Fruit fly (Drosophila melanogaster) whole organism, pupa: ENCODE data around the gene Nrd1.

Experiments used
- CG10348 ChIP-seq: fragments of 200-800 bp; sonication (Bioruptor generic); IDR thresholded peaks from 2 replicates; pipeline ENCODE4 v1.3.6; 2022; ENCODE audit warnings: missing biosample characterization, missing genetic modification characterization
- CG12605 ChIP-seq: fragments of 200-800 bp; sonication (Bioruptor generic); IDR thresholded peaks from 2 replicates; pipeline ENCODE4 v1.3.6; 2022; ENCODE audit warnings: missing biosample characterization, missing genetic modification characterization
- CG13204 ChIP-seq: fragments of 200-800 bp; sonication (Bioruptor generic); optimal IDR thresholded peaks from 2 replicates; lab custom pipeline; 2018; ENCODE audit warnings: missing biosample characterization, mild to moderate bottlenecking, missing genetic modification characterization, moderate library complexity
- CG14655 ChIP-seq: fragments of 200-800 bp; sonication (Bioruptor generic); optimal IDR thresholded peaks from 3 replicates; lab custom pipeline; 2017; ENCODE audit warnings: mild to moderate bottlenecking, missing biosample characterization, missing genetic modification reagents, missing genetic modification characterization
- CG15710 ChIP-seq: fragments of 200-800 bp; sonication (Bioruptor generic); optimal IDR thresholded peaks from 2 replicates; lab custom pipeline; 2018; ENCODE audit warnings: missing biosample characterization, mild to moderate bottlenecking, missing genetic modification characterization, moderate library complexity
- CG17806 ChIP-seq: fragments of 200-800 bp; sonication (Bioruptor generic); optimal IDR thresholded peaks from 2 replicates; lab custom pipeline; 2018; ENCODE audit warnings: missing biosample characterization, mild to moderate bottlenecking, missing genetic modification characterization, moderate library complexity
- CG32121 ChIP-seq: fragments of 200-800 bp; sonication (Bioruptor generic); IDR thresholded peaks from 2 replicates; pipeline ENCODE4 v1.3.6; 2022; ENCODE audit warnings: missing biosample characterization, missing genetic modification characterization
- CG34367 ChIP-seq: fragments of 200-800 bp; sonication (Bioruptor generic); optimal IDR thresholded peaks from 2 replicates; lab custom pipeline; 2018; ENCODE audit warnings: missing biosample characterization, mild to moderate bottlenecking, missing genetic modification characterization
- CG4496 ChIP-seq: fragments of 200-800 bp; sonication (Bioruptor generic); IDR thresholded peaks from 3 replicates; pipeline ENCODE4 v1.3.6; 2022; ENCODE audit warnings: missing biosample characterization, missing genetic modification characterization
- CG8159 ChIP-seq: fragments of 200-800 bp; sonication (Bioruptor generic); optimal IDR thresholded peaks from 3 replicates; lab custom pipeline; 2018; ENCODE audit warnings: missing biosample characterization, mild to moderate bottlenecking, missing genetic modification characterization, moderate library complexity
- CG8301 ChIP-seq: fragments of 200-800 bp; sonication (Bioruptor generic); optimal IDR thresholded peaks from 2 replicates; lab custom pipeline; 2018; ENCODE audit warnings: missing biosample characterization, mild to moderate bottlenecking, missing genetic modification characterization
- CG9948 ChIP-seq: fragments of 200-800 bp; sonication (Bioruptor generic); optimal IDR thresholded peaks from 2 replicates; lab custom pipeline; 2018; ENCODE audit warnings: missing biosample characterization, mild to moderate bottlenecking, missing genetic modification characterization, moderate library complexity
- D1 ChIP-seq: fragments of 200-800 bp; sonication (Bioruptor generic); optimal IDR thresholded peaks from 2 replicates; lab custom pipeline; 2018; ENCODE audit warnings: missing biosample characterization, mild to moderate bottlenecking, missing genetic modification characterization, moderate library complexity
- EcR ChIP-seq: fragments of 200-800 bp; sonication (Bioruptor generic); optimal IDR thresholded peaks from 3 replicates; lab custom pipeline; 2019; ENCODE audit warnings: missing biosample characterization, missing genetic modification characterization, mild to moderate bottlenecking, moderate library complexity, missing genetic modification reagents
- Ets98B ChIP-seq: fragments of 200-800 bp; sonication (Bioruptor generic); IDR thresholded peaks from 2 replicates; pipeline ENCODE4 v1.3.6; 2022; ENCODE audit warnings: missing biosample characterization, missing genetic modification characterization
- Pif1A ChIP-seq: fragments of 200-800 bp; sonication (Bioruptor generic); optimal IDR thresholded peaks from 3 replicates; lab custom pipeline; 2016; ENCODE audit warnings: missing biosample characterization, missing genetic modification characterization
- Pif1B ChIP-seq: fragments of 200-800 bp; sonication (Bioruptor generic); optimal IDR thresholded peaks from 3 replicates; lab custom pipeline; 2016; ENCODE audit warnings: missing biosample characterization, missing genetic modification characterization
- Snoo ChIP-seq: fragments of 200-800 bp; sonication (Bioruptor generic); optimal IDR thresholded peaks from 3 replicates; lab custom pipeline; 2017; ENCODE audit warnings: missing biosample characterization, mild to moderate bottlenecking, missing genetic modification characterization, inconsistent platforms
- fd96Ca ChIP-seq: fragments of 200-800 bp; sonication (Bioruptor generic); IDR thresholded peaks from 3 replicates; pipeline ENCODE4 v1.3.6; 2022; ENCODE audit warnings: missing biosample characterization, missing genetic modification characterization
- gl ChIP-seq: fragments of 200-800 bp; sonication (Bioruptor generic); optimal IDR thresholded peaks from 2 replicates; lab custom pipeline; 2018; ENCODE audit warnings: missing biosample characterization, mild to moderate bottlenecking, missing genetic modification characterization
- rn ChIP-seq: fragments of 200-800 bp; sonication (Bioruptor generic); IDR thresholded peaks from 2 replicates; pipeline ENCODE4 v1.3.6; 2022; ENCODE audit warnings: missing biosample characterization, missing genetic modification characterization

Nrd1 gene

DNA sequence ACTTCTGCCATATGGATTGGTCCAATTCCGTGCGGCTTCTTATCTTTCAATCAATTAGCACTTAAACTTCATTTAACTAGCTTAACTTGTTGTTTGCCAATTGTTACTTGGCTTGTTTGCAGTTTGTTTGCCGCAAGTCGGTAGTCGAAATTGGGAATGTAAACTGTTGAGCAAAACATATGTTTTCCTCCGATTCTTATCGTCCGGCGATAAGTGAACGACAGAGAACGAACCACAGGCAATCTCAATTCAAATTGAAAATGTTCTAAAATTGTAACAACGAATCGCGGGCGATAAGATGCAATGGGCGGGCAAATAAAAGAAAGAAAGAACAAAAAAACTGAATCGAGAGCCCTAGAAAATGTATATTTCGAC is 10.3 kb downstream of the Nrd1 start:
- no peak for TF ChIP-seq CG17806 (tag; lab: Kevin White, UChicago)
- no peak for TF ChIP-seq CG13204
- no peak for TF ChIP-seq gl
- no peak for TF ChIP-seq CG4496
- no peak for TF ChIP-seq Pif1B (GFP tag; lab: Kevin White, UChicago)
- TF ChIP-seq Pif1A (GFP tag; lab: Kevin White, UChicago), result no peak
- no peak for TF ChIP-seq CG12605
- TF ChIP-seq CG15710 (tag; lab: Kevin White, UChicago), result no peak
- no peak for TF ChIP-seq fd96Ca (GFP tag; lab: Robert Waterston, UW)
- TF ChIP-seq CG32121, result no peak
- TF ChIP-seq CG8301 (tag; lab: Kevin White, UChicago), result no peak
- TF ChIP-seq CG14655 (GFP tag; lab: Kevin White, UChicago), result no peak
- no peak for TF ChIP-seq CG8159 (tag; lab: Kevin White, UChicago)
- no peak for TF ChIP-seq rn (GFP tag; lab: Robert Waterston, UW)
- no peak for TF ChIP-seq Snoo

DNA sequence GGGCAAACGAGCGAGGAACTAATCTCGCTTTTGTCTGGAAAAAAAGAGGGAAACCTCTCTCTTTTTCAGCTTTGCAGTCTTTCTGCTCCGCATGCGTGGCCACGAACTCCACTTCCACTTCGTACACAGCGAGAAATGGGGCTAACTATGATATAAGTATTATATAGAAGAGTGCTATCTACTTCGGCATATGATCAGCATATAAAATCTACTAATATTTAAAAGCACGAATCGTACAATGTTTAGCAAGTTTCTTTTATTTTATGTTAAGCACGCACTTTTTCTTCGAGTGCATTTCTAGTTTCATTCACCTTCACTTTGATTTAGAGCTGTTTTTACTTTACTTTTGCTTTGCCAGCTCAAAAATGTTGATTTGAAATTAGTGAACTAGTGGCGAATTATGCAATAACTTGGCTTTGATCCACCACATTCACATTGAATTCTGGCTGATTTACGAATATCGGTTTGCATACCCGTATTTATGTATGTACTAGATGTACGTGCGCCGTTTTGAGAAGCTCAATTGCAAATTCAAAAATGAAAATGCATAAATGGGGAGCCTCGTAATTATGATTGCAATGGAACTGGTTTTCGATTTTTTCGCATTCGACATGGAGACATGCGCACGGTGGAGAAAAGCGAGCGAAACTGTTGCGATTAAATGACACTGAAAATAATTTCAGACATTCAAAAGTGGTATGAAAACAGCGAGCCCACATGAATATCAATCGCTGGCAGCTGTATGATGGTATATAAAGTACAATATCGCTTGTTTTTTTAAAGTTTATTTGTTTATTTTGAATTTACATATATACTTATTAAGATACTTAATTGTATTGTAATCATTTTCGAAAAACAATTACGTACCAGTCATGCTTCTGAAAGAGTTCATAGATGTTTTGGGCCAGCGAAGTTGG is 10.9 kb downstream of the Nrd1 start:
- TF ChIP-seq CG4496 (peak; percentile 98), CG12605 (peak; percentile 97), rn (GFP tag; lab: Robert Waterston, UW) (peak; percentile 91), gl (peak; percentile 81), EcR (GFP tag; lab: Kevin White, UChicago) (peak; percentile 89), D1 (tag; lab: Kevin White, UChicago) (peak; percentile 60), CG9948 (peak; percentile 89), Pif1B (GFP tag; lab: Kevin White, UChicago) (peak; percentile 93), Pif1A (GFP tag; lab: Kevin White, UChicago) (peak; percentile 94), CG34367 (tag; lab: Kevin White, UChicago) (peak; percentile 90), CG14655 (GFP tag; lab: Kevin White, UChicago) (peak; percentile 92), Ets98B (GFP tag; lab: Robert Waterston, UW) (peak; percentile 97), CG32121 (peak; percentile 96), CG10348 (GFP tag; lab: Robert Waterston, UW) (peak; percentile 86), CG15710 (tag; lab: Kevin White, UChicago) (peak; percentile 91), fd96Ca (GFP tag; lab: Robert Waterston, UW) (peak; percentile 94), CG8159 (tag; lab: Kevin White, UChicago) (peak; percentile 91), CG8301 (tag; lab: Kevin White, UChicago) (peak; percentile 90), CG17806 (tag; lab: Kevin White, UChicago) (peak; percentile 92), CG13204 (peak; percentile 86), Snoo (peak; percentile 84)

- TF ChIP-seq EcR (GFP tag; lab: Kevin White, UChicago), result no peak
- no peak for TF ChIP-seq fd96Ca (GFP tag; lab: Robert Waterston, UW)
- TF ChIP-seq CG8301 (tag; lab: Kevin White, UChicago), result peak; percentile 10
- TF ChIP-seq CG12605, result 0 out of 2 replicates have a peak, but pooled peaks have one; percentile 24
These were observed 11.8 kb downstream of the Nrd1 start for dm6 chrX:11856867-11857266.

DNA sequence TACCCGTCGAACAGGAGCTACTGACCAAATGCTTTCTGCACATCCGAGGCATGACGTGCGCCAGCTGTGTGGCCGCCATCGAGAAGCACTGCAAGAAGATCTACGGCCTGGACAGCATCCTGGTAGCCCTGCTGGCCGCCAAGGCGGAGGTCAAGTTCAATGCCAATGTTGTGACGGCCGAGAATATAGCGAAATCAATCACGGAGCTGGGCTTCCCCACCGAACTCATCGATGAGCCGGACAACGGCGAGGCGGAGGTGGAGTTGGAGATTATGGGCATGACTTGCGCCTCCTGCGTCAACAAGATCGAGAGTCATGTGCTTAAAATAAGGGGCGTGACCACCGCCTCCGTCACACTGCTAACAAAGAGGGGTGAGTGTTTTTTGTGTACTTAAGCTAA is 12.7 kb downstream of the Nrd1 start:
- no peak for TF ChIP-seq Pif1A (GFP tag; lab: Kevin White, UChicago)

DNA sequence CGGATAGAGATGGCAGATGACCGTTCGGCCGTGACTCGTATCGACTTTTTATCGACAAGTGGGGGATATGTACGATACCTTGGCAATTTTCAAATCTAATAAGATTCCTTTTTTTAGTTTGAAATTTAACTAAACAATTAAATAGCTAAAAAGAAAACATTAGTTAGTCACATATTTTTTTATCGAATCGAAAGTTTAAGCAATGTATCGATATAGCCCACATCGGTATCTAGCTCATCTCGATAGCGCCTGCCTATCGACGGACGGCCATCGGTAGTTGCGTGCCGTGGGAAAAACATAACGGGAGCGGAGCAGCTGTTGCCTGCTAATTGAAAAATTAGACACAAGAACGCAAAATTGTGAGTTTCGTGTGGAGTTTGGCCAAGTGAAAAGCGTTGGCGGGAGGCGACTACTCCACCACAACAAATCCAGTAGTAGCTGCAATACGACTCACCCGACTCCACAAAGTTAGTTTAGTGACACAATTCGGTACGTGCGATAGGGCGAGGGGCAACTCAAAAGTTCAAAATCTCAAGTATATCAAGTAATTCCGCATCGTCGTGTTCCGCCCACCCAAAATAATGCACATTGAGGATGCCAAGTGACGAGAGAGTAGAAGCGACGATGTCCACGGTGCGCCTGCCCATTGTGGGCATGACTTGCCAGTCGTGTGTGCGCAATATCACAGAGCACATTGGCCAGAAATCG is 13.8 kb downstream of the Nrd1 start, which contains the start of the genes CG10347 and ATP7:
CG10347 (minus strand) TSS at position 174 of the 708 bp plus-strand sequence.
ATP7 (plus strand) TSS at position 265 of the 708 bp plus-strand sequence.
- TF ChIP-seq Snoo (peak; percentile 2), Pif1A (GFP tag; lab: Kevin White, UChicago) (peak; percentile 27), CG32121 (0 out of 2 replicates have a peak, but pooled peaks have one; percentile 7), CG4496 (no peak)

- TF ChIP-seq CG12605 (no peak), CG15710 (tag; lab: Kevin White, UChicago) (peak; percentile 13), Snoo (peak; percentile 33), fd96Ca (GFP tag; lab: Robert Waterston, UW) (peak; percentile 18; the same call in 1 of the 3 replicates), CG4496 (peak; percentile 43; the same call in 2 of the 3 replicates), rn (GFP tag; lab: Robert Waterston, UW) (no peak), Ets98B (GFP tag; lab: Robert Waterston, UW) (peak; percentile 39; the same call in 1 of the 2 replicates)
These were observed 16.4 kb downstream of the Nrd1 start, which contains the start of gene p24-1 for dm6 chrX:11852310-11852709. p24-1 (minus strand) TSS chrX:11852530.
